Worm (Caenorhabditis elegans): ENCODE data around the gene cutl-23.

ce11 chrIII:5813501-5813900 is 43.5 kb downstream of the cutl-23 start:
- no peak for TF ChIP-seq flt-1 (GFP tag; IDR thresholded peaks at IDR 0.05)
- TF ChIP-seq tab-1 (GFP tag; IDR thresholded peaks at IDR 0.05): no peak
- TF ChIP-seq klf-2 (GFP tag; conservative IDR thresholded peaks at IDR 0.05): no peak
- TF ChIP-seq ztf-23 (GFP tag; IDR thresholded peaks at IDR 0.05): no peak
- TF ChIP-seq cog-1 (tag; optimal IDR thresholded peaks at IDR 0.05): no peak
- TF ChIP-seq ztf-29 (GFP tag; IDR thresholded peaks at IDR 0.05): no peak
- TF ChIP-seq T22C8.4 (GFP tag; IDR thresholded peaks at IDR 0.05): no peak

Data from whole organism, midembryonic.